Worm (Caenorhabditis elegans): ENCODE measurements around the gene cmk-1.

cmk-1 gene

DNA sequence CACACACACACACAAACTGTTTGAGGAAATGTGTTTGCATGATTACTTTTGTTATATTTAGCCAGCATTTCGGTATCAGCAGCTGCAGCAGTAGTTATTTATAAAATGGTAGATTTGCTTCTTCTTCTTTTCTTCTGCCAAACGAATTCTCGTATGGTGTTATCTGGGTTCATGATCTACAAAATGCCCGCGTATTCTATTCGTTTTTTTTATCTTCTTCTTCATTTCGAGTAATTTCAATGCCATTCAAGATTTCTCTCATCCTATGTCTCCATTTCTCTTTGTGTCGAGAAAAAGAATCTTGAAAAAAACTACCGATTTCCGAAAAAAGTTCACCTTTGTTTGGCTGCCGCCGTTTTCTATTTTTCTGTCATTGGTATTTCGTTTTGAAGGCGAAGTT is 44.7 kb downstream of the cmk-1 start (continued):
- TF ChIP-seq elt-3 (tag; optimal IDR thresholded peaks at IDR 0.05) (peak in 1 of 6 experiments; percentile 3), F16B12.6 (tag; optimal IDR thresholded peaks at IDR 0.05) (no peak), elt-2 (tag; optimal IDR thresholded peaks at IDR 0.05) (no peak), dpl-1 (GFP tag; optimal IDR thresholded peaks at IDR 0.05) (peak; percentile 26 to 32 (median 28)), aly-2 (tag; optimal IDR thresholded peaks at IDR 0.05) (no peak), tbx-2 (tag; optimal IDR thresholded peaks at IDR 0.05) (no peak), nhr-77 (tag; optimal IDR thresholded peaks at IDR 0.05) (no peak), alr-1 (tag; optimal IDR thresholded peaks at IDR 0.05; ENCODE audit: borderline replicate concordance) (no peak), lin-14 (GFP tag; optimal IDR thresholded peaks at IDR 0.05) (peak; percentile 40), snpc-4 (tag; optimal IDR thresholded peaks at IDR 0.05) (no peak), lin-15B (tag; optimal IDR thresholded peaks at IDR 0.05) (no peak), nhr-85 (tag) (peak; percentile 69), efl-1 (optimal IDR thresholded peaks at IDR 0.05) (no peak), efl-1 (GFP tag; optimal IDR thresholded peaks at IDR 0.05 in 1 of 2) (no peak), C16A3.4 (tag; optimal IDR thresholded peaks at IDR 0.05) (no peak), egl-13 (tag; optimal IDR thresholded peaks at IDR 0.05) (no peak), unc-98 (GFP tag; IDR thresholded peaks at IDR 0.05) (no peak), nhr-71 (tag; optimal IDR thresholded peaks at IDR 0.05) (no peak), ceh-90 (tag; optimal IDR thresholded peaks at IDR 0.05) (no peak), efl-3 (GFP tag; optimal IDR thresholded peaks at IDR 0.05) (no peak)

DNA sequence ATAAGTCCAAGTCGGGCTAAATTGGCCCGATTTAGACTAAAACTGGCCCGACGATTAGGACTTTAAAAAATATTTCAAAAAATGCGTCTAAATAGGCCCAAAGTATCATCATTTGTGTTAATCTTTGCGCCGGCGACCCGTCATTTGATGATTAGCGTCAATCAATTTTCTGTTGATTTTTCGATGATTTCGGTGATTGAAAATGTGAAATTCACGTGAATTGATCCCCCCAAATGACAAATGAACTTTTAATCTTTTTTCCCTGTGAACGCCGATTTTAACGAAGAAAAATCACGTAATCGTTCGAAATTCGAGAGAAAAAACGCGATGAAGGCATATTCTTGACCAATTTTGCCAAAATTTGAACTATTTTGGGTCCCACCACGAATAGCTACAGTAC is 47.8 kb downstream of the cmk-1 start:
- TF ChIP-seq sptf-1 (tag; optimal IDR thresholded peaks at IDR 0.05) (no peak), lin-14 (GFP tag; optimal IDR thresholded peaks at IDR 0.05) (peak; percentile 8), lin-35 (GFP tag; optimal IDR thresholded peaks at IDR 0.05) (peak in 1 of 2 experiments; percentile 13), elt-3 (tag; optimal IDR thresholded peaks at IDR 0.05) (peak in 1 of 6 experiments; percentile 21), blmp-1 (tag; optimal IDR thresholded peaks at IDR 0.05) (peak; percentile 83), ama-1 (optimal IDR thresholded peaks at IDR 0.05) (no peak), nhr-20 (tag; optimal IDR thresholded peaks at IDR 0.05) (peak; percentile 1)

DNA sequence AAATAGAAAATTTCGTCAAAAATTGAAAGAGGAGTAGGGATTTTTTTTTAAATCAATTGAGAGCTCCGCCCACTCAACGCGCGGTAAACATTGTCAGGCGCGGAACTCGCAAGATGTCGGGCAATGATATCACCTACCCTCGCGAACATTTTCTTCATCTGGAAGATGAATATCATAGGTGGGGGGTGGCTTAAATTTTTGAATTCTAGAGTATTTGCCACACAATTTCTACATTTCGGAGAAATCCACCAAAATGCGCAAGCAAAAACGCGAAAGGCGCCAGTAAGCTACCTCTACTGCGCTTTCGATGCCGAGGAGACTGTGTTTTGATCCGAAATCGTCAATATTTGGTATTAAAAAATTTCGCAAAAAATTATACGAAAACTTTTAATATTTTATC is 54.2 kb downstream of the cmk-1 start:
- TF ChIP-seq elt-2 (tag; optimal IDR thresholded peaks at IDR 0.05) (no peak), nhr-47 (tag; optimal IDR thresholded peaks at IDR 0.05) (no peak), lin-13 (GFP tag; optimal IDR thresholded peaks at IDR 0.05) (no peak), alr-1 (tag; optimal IDR thresholded peaks at IDR 0.05; ENCODE audit: borderline replicate concordance) (no peak), ama-1 (optimal IDR thresholded peaks at IDR 0.05) (no peak), vab-15 (tag; optimal IDR thresholded peaks at IDR 0.05) (no peak), efl-1 (optimal IDR thresholded peaks at IDR 0.05) (no peak), efl-1 (GFP tag; optimal IDR thresholded peaks at IDR 0.05 in 1 of 2) (no peak), zag-1 (tag; optimal IDR thresholded peaks at IDR 0.05) (no peak), lin-14 (GFP tag; optimal IDR thresholded peaks at IDR 0.05) (no peak), elt-3 (tag; optimal IDR thresholded peaks at IDR 0.05) (no peak), egl-27 (tag; optimal IDR thresholded peaks at IDR 0.05) (no peak)
